Worm (Caenorhabditis elegans): Measurements from ENCODE around the gene mdf-2.
"Not testable (repeated sequence)": the region's sequence is repeated elsewhere in the genome, so short reads cannot be mapped to it uniquely, and the experiment has no call there.

The mdf-2 gene

DNA sequence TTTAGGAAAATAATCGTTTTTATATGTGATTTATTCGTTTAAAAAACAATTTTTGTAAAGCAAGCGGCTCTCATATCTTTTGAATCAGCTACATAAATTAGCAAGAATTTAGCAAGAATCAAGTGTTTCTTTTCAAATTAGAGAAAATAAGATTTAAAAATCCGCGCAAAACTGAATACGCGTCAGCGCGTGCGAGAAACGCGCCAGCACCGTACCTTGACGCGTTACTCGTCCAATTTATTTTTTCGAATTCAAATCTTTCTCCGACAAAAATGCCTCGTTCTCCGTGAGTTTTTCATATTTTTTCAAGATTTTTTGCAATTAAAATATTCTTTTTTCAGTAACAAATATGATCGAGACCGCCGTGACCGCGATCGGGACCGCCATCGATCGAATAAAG is 35.4 kb upstream of the mdf-2 start, which contains the start of gene Y94H6A.3 (continued):
- TF ChIP-seq mdl-1 (tag; optimal IDR thresholded peaks at IDR 0.05) (no peak), F10B5.3 (tag; optimal IDR thresholded peaks at IDR 0.05) (peak; percentile 56), spr-3 (GFP tag; optimal IDR thresholded peaks at IDR 0.05) (peak; percentile 50), ZK337.2 (GFP tag; IDR thresholded peaks at IDR 0.05) (no peak), ama-1 (optimal IDR thresholded peaks at IDR 0.05) (peak; percentile 66), fkh-10 (GFP tag; optimal IDR thresholded peaks at IDR 0.05) (peak; percentile 54), tra-1 (GFP tag; IDR thresholded peaks at IDR 0.05) (no peak), lim-7 (GFP tag; IDR thresholded peaks at IDR 0.05) (no peak), lin-13 (GFP tag; optimal IDR thresholded peaks at IDR 0.05) (peak; percentile 87), Y5F2A.4 (GFP tag; optimal IDR thresholded peaks at IDR 0.05) (no peak), nhr-41 (GFP tag; IDR thresholded peaks at IDR 0.05) (no peak), nhr-48 (tag; optimal IDR thresholded peaks at IDR 0.05) (peak; percentile 16), Y75B8A.6 (GFP tag; IDR thresholded peaks at IDR 0.05) (no peak), lin-1 (GFP tag; IDR thresholded peaks at IDR 0.05) (no peak), T26A8.4 (GFP tag; IDR thresholded peaks at IDR 0.05) (peak; percentile 86), ceh-32 (tag; optimal IDR thresholded peaks at IDR 0.05; ENCODE audit: poor library complexity) (no peak), zip-11 (GFP tag; IDR thresholded peaks at IDR 0.05) (no peak), zfp-2 (tag; optimal IDR thresholded peaks at IDR 0.05) (no peak), php-3 (GFP tag; IDR thresholded peaks at IDR 0.05) (0 out of 2 replicates have a peak, but pooled peaks have one; percentile 43), pha-4 (GFP tag; IDR thresholded peaks at IDR 0.05) (0 out of 2 replicates have a peak, but pooled peaks have one; percentile 32), pha-4 (tag; optimal IDR thresholded peaks at IDR 0.05) (no peak), ces-1 (GFP tag; optimal IDR thresholded peaks at IDR 0.05) (no peak), nhr-76 (tag; optimal IDR thresholded peaks at IDR 0.05) (no peak), mep-1 (tag; optimal IDR thresholded peaks at IDR 0.05) (peak; percentile 74), snpc-1.2 (GFP tag; IDR thresholded peaks at IDR 0.05) (peak; percentile 60; the same call in 1 of the 2 replicates), nhr-10 (tag; optimal IDR thresholded peaks at IDR 0.05) (no peak)

DNA sequence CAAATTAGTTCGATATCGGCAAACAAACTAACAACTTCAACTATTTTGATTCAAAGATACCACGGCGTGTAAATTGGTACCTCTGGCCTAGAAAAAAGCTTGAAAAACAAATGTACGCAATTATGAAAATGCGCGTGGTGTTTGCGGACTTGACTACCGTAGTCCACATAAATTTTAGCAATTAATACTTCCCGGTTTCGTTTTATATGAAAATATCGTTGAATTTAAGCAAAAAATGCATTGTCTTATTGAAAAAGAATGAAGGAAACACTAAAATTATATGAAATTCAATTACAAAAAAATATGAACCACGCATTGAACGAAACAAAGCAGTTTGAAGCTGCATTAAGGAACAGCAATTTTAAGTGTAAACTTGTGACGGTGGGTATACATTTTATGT is 34.0 kb upstream of the mdf-2 start, which contains the start of gene gpx-4:
TSS of gene gpx-4 (minus strand) at position 101 of the 400 bp plus-strand sequence.
- TF ChIP-seq nhr-111 (GFP tag; optimal IDR thresholded peaks at IDR 0.05); snpc-1.2 (GFP tag; IDR thresholded peaks at IDR 0.05); unc-39 (tag; optimal IDR thresholded peaks at IDR 0.05): not testable (repeated sequence)

DNA sequence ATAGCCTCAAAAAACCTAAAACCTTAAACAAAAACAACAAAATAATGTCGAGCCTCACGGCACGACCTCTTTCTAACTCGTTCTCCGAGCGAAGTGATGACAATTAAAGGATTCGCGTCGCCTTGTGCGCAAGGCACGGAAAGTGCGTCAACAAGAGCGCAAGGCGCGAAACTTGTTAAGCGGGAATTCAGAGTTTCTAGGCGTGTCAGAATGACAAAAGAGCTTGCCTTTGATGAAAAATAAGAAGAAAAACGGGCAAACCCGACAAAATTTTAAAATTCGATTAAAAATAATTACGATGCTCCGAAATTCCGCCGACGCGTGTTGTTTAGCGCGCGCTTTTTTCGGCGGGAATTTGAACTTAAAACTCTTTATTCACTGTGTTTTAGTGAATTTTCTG is 30.4 kb upstream of the mdf-2 start:
- TF ChIP-seq lin-38 (GFP tag; IDR thresholded peaks at IDR 0.05) (peak; percentile 44), Y48G9A.11 (GFP tag; IDR thresholded peaks at IDR 0.05) (peak; percentile 93)

DNA sequence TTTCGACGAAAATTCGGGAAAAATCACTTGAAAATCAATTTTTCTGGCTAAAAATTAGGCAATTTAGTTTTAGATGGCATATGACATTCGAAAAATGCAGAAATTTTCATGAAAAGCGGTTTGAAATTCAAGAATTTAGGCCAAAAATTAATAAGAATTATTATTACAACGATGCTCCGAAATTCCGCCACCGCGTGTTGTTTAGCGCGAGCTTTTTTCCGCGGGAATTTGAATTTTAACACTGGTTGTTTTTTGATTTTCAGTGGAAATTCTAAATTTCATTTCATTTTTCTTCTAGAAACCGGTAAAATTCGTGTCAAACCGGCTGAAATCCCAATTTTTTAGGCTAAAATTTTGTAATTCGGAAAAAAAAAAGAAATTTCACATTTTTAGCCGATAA is 29.7 kb upstream of the mdf-2 start:
- peak; percentile 21 for TF ChIP-seq lin-38 (GFP tag; IDR thresholded peaks at IDR 0.05)
- TF ChIP-seq dpl-1 (GFP tag; optimal IDR thresholded peaks at IDR 0.05), result peak; percentile 80
- TF ChIP-seq T20F7.1 (GFP tag; optimal IDR thresholded peaks at IDR 0.05), result peak; percentile 90
- TF ChIP-seq saeg-2 (GFP tag; IDR thresholded peaks at IDR 0.05), result no peak
- TF ChIP-seq aly-2 (tag; optimal IDR thresholded peaks at IDR 0.05), result no peak
- no peak for TF ChIP-seq ces-1 (GFP tag; optimal IDR thresholded peaks at IDR 0.05)
- no peak for TF ChIP-seq D1046.2 (GFP tag; IDR thresholded peaks at IDR 0.05)
- no peak for TF ChIP-seq set-16 (GFP tag; IDR thresholded peaks at IDR 0.05)
- peak in 1 of 2 experiments; percentile 34 for TF ChIP-seq lsy-2 (tag; optimal IDR thresholded peaks at IDR 0.05)
- peak; percentile 50 for TF ChIP-seq mes-2 (tag; optimal IDR thresholded peaks at IDR 0.05; ENCODE audit: poor library complexity, severe bottlenecking)
- no peak for TF ChIP-seq ceh-62 (tag; optimal IDR thresholded peaks at IDR 0.05)
- peak; percentile 97 for TF ChIP-seq Y48G9A.11 (GFP tag; IDR thresholded peaks at IDR 0.05)
